Worm (Caenorhabditis elegans) whole organism, L2 larva: Measurements from ENCODE around the gene clec-162.

Source experiments
- F13H6.1 ChIP-seq: sonication (generic microtip); optimal IDR thresholded peaks from 2 replicates; lab custom pipeline; 2016; ENCODE audit warnings: missing genetic modification characterization, missing compliant biosample characterization
- R02D3.7 ChIP-seq: fragments of 150-350 bp; optimal IDR thresholded peaks from 2 replicates; lab custom pipeline; 2014; ENCODE audit warnings: missing biosample characterization, missing genetic modification characterization
- Y55F3AM.14 ChIP-seq: fragments of 200-800 bp; sonication (Bioruptor generic); optimal IDR thresholded peaks from 2 replicates; lab custom pipeline; 2018; ENCODE audit warnings: mild to moderate bottlenecking, missing genetic modification characterization, missing compliant biosample characterization
- ZK546.5 ChIP-seq: sonication (generic microtip); optimal IDR thresholded peaks from 2 replicates; lab custom pipeline; 2017; ENCODE audit warnings: missing biosample characterization, missing genetic modification characterization
- alr-1 ChIP-seq: fragments of 150-350 bp; optimal IDR thresholded peaks from 2 replicates; lab custom pipeline; 2014; ENCODE audit warnings: missing biosample characterization, missing genetic modification characterization
- aly-2 ChIP-seq: fragments of 150-350 bp; optimal IDR thresholded peaks from 2 replicates; lab custom pipeline; 2014; ENCODE audit warnings: missing biosample characterization, missing genetic modification characterization
- ceh-82 ChIP-seq: fragments of 150-350 bp; optimal IDR thresholded peaks from 2 replicates; lab custom pipeline; 2014; ENCODE audit warnings: missing biosample characterization, missing genetic modification characterization
- crh-2 ChIP-seq: sonication (generic microtip); optimal IDR thresholded peaks from 2 replicates; lab custom pipeline; 2017; ENCODE audit warnings: missing biosample characterization, missing genetic modification characterization
- dmd-4 ChIP-seq: sonication (generic microtip); optimal IDR thresholded peaks from 2 replicates; lab custom pipeline; 2017; ENCODE audit warnings: missing biosample characterization, missing genetic modification characterization
- egl-27 ChIP-seq: sonication (generic microtip); optimal IDR thresholded peaks from 3 replicates; lab custom pipeline; 2017; ENCODE audit warnings: missing biosample characterization, missing genetic modification reagents, missing genetic modification characterization
- elt-1 ChIP-seq: fragments of 150-350 bp; optimal IDR thresholded peaks from 2 replicates; lab custom pipeline; 2014; ENCODE audit warnings: missing biosample characterization, missing genetic modification characterization
- elt-3 ChIP-seq: sonication (generic microtip); optimal IDR thresholded peaks from 2 replicates; lab custom pipeline; 2017; ENCODE audit warnings: missing biosample characterization, missing genetic modification characterization
- fos-1 ChIP-seq: fragments of 150-350 bp; optimal IDR thresholded peaks from 2 replicates; lab custom pipeline; 2014; ENCODE audit warnings: missing biosample characterization, missing genetic modification characterization
- gmeb-1 ChIP-seq: fragments of 150-350 bp; optimal IDR thresholded peaks from 2 replicates; lab custom pipeline; 2014; ENCODE audit warnings: missing biosample characterization, missing genetic modification characterization
- lin-11 ChIP-seq: fragments of 150-350 bp; sonication (generic microtip); optimal IDR thresholded peaks from 2 replicates; lab custom pipeline; 2014; ENCODE audit warnings: missing biosample characterization, missing genetic modification characterization, inconsistent platforms, mixed read lengths
- lin-13 ChIP-seq: fragments of 150-350 bp; optimal IDR thresholded peaks from 2 replicates; lab custom pipeline; 2014; ENCODE audit warnings: missing biosample characterization, missing genetic modification reagents, missing genetic modification characterization
- lin-39 ChIP-seq: fragments of 150-350 bp; optimal IDR thresholded peaks from 2 replicates; lab custom pipeline; 2014; ENCODE audit warnings: missing biosample characterization, missing genetic modification reagents, missing genetic modification characterization
- lsy-2 ChIP-seq, 2 experiments: fragments of 150-350 bp in 1 of 2; sonication (generic microtip) in 1 of 2; optimal IDR thresholded peaks; 2 replicates each; lab custom pipeline; 2014 to 2017; ENCODE audit warnings: missing biosample characterization in 2 of 2, missing genetic modification characterization in 2 of 2
- mab-5 ChIP-seq: fragments of 150-350 bp; optimal IDR thresholded peaks from 2 replicates; lab custom pipeline; 2014; ENCODE audit warnings: missing biosample characterization, missing genetic modification characterization
- mbf-1 ChIP-seq: sonication (generic microtip); optimal IDR thresholded peaks from 2 replicates; lab custom pipeline; 2017; ENCODE audit warnings: missing biosample characterization, missing genetic modification characterization
- nhr-10 ChIP-seq: sonication (generic microtip); optimal IDR thresholded peaks from 2 replicates; lab custom pipeline; 2017; ENCODE audit warnings: missing biosample characterization, missing genetic modification characterization
- nhr-11 ChIP-seq: fragments of 150-350 bp; optimal IDR thresholded peaks from 2 replicates; lab custom pipeline; 2014; ENCODE audit warnings: missing biosample characterization, missing genetic modification characterization
- nhr-12 ChIP-seq: fragments of 150-350 bp; optimal IDR thresholded peaks from 2 replicates; lab custom pipeline; 2014; ENCODE audit warnings: missing biosample characterization, missing genetic modification characterization
- nhr-129 ChIP-seq: fragments of 150-350 bp; optimal IDR thresholded peaks from 2 replicates; lab custom pipeline; 2014; ENCODE audit warnings: missing biosample characterization, missing genetic modification characterization
- nhr-237 ChIP-seq: fragments of 150-350 bp; optimal IDR thresholded peaks from 2 replicates; lab custom pipeline; 2014; ENCODE audit warnings: missing biosample characterization, missing genetic modification characterization
- nhr-77 ChIP-seq: fragments of 150-350 bp; optimal IDR thresholded peaks from 2 replicates; lab custom pipeline; 2014; ENCODE audit warnings: missing biosample characterization, missing genetic modification characterization
- peb-1 ChIP-seq: fragments of 150-350 bp; optimal IDR thresholded peaks from 2 replicates; lab custom pipeline; 2014; ENCODE audit warnings: missing biosample characterization, missing genetic modification characterization
- sem-4 ChIP-seq: fragments of 150-350 bp; optimal IDR thresholded peaks from 2 replicates; lab custom pipeline; 2014; ENCODE audit warnings: missing biosample characterization, missing genetic modification reagents, missing genetic modification characterization
- skn-1 ChIP-seq: sonication (generic microtip); optimal IDR thresholded peaks from 2 replicates; lab custom pipeline; 2017; ENCODE audit warnings: missing biosample characterization, missing genetic modification characterization
- sma-3 ChIP-seq: sonication (generic microtip); optimal IDR thresholded peaks from 2 replicates; lab custom pipeline; 2016; ENCODE audit warnings: missing genetic modification reagents, missing genetic modification characterization, missing compliant biosample characterization
- sma-9 ChIP-seq, 2 experiments: fragments of 150-350 bp in 1 of 2; sonication (generic microtip) in 1 of 2; optimal IDR thresholded peaks; 2 replicates each; lab custom pipeline; 2014 to 2016; ENCODE audit warnings: missing genetic modification characterization in 2 of 2, mild to moderate bottlenecking in 1 of 2, missing biosample characterization in 1 of 2, missing compliant biosample characterization in 1 of 2, missing genetic modification reagents in 1 of 2, moderate library complexity in 1 of 2
- unc-39 ChIP-seq: fragments of 150-350 bp; optimal IDR thresholded peaks from 2 replicates; lab custom pipeline; 2014; ENCODE audit warnings: missing biosample characterization, missing genetic modification characterization
- unc-55 ChIP-seq: fragments of 150-350 bp; sonication (generic microtip); optimal IDR thresholded peaks from 3 replicates; lab custom pipeline; 2014; ENCODE audit warnings: missing biosample characterization, missing genetic modification reagents, missing genetic modification characterization
- unc-62 ChIP-seq: fragments of 150-350 bp; optimal IDR thresholded peaks from 2 replicates; lab custom pipeline; 2014; ENCODE audit warnings: missing biosample characterization, missing genetic modification reagents, missing genetic modification characterization
- zag-1 ChIP-seq: fragments of 150-350 bp; optimal IDR thresholded peaks from 2 replicates; lab custom pipeline; 2014; ENCODE audit warnings: missing biosample characterization, missing genetic modification characterization
- ztf-1 ChIP-seq: fragments of 200-800 bp; sonication (Bioruptor generic); conservative IDR thresholded peaks from 2 replicates; pipeline ENCODE4 v1.3.6; 2022; ENCODE audit warnings: missing genetic modification characterization, missing compliant biosample characterization
- ztf-11 ChIP-seq: sonication (generic microtip); optimal IDR thresholded peaks from 2 replicates; lab custom pipeline; 2017; ENCODE audit warnings: missing biosample characterization, missing genetic modification characterization
- ztf-4 ChIP-seq: fragments of 150-350 bp; optimal IDR thresholded peaks from 2 replicates; lab custom pipeline; 2014; ENCODE audit warnings: missing biosample characterization, missing genetic modification characterization

clec-162 gene

ce11 chrIII:9727439-9727838 lies 2.4 kb upstream of the clec-162 start, which contains the start of gene C07A9.12:
TSS of gene C07A9.12 (minus strand) at chrIII:9727539.
- TF ChIP-seq nhr-129 (tag; lab: Kevin White, UChicago) (no peak), alr-1 (tag; lab: Kevin White, UChicago) (no peak), sma-3 (GFP tag; lab: Kevin White, UChicago) (no peak), dmd-4 (tag; lab: Kevin White, UChicago) (no peak), skn-1 (tag; lab: Kevin White, UChicago) (no peak), ZK546.5 (tag; lab: Kevin White, UChicago) (no peak), fos-1 (tag; lab: Kevin White, UChicago) (no peak)
- TF ChIP-seq, all 48 proteins: peak for 0

- TF ChIP-seq fos-1 (tag; lab: Kevin White, UChicago) = peak; percentile 86
- TF ChIP-seq nhr-11 = no peak
- no peak for TF ChIP-seq Y55F3AM.14 (GFP tag; lab: Kevin White, UChicago)
- TF ChIP-seq skn-1 (tag; lab: Kevin White, UChicago) = no peak
- TF ChIP-seq lsy-2 (tag; optimal IDR thresholded peaks at IDR 0.05; lab: Kevin White, UChicago) = no peak
- TF ChIP-seq mab-5 (tag; lab: Kevin White, UChicago) = no peak
- TF ChIP-seq alr-1 (tag; lab: Kevin White, UChicago) = no peak
- peak; percentile 23 for TF ChIP-seq F13H6.1 (tag; lab: Kevin White, UChicago)
- TF ChIP-seq sem-4 (tag; lab: Kevin White, UChicago) = no peak
- TF ChIP-seq sma-9 (GFP tag; optimal IDR thresholded peaks at IDR 0.05; lab: Kevin White, UChicago) = peak; percentile 71
- TF ChIP-seq sma-9 (tag; optimal IDR thresholded peaks at IDR 0.05; lab: Kevin White, UChicago) = no peak
- peak; percentile 60 for TF ChIP-seq crh-2 (tag; lab: Kevin White, UChicago)
- no peak for TF ChIP-seq unc-39 (tag; lab: Kevin White, UChicago)
- TF ChIP-seq ZK546.5 (tag; lab: Kevin White, UChicago) = no peak
- no peak for TF ChIP-seq unc-55
- no peak for TF ChIP-seq zag-1
- no peak for TF ChIP-seq nhr-77 (tag; lab: Kevin White, UChicago)
- TF ChIP-seq R02D3.7 = no peak
- no peak for TF ChIP-seq nhr-237 (tag; lab: Kevin White, UChicago)
- no peak for TF ChIP-seq dmd-4 (tag; lab: Kevin White, UChicago)
- no peak for TF ChIP-seq lin-39 (tag; lab: Kevin White, UChicago)
- TF ChIP-seq ztf-11 (tag; lab: Kevin White, UChicago) = no peak
- TF ChIP-seq lin-13 (GFP tag; lab: Kevin White, UChicago) = no peak
- no peak for TF ChIP-seq egl-27 (tag; lab: Kevin White, UChicago)
- TF ChIP-seq lin-11 = no peak
- no peak for TF ChIP-seq ztf-4 (tag; lab: Kevin White, UChicago)
- no peak for TF ChIP-seq ceh-82
- no peak for TF ChIP-seq unc-62 (GFP tag; lab: Kevin White, UChicago)
- no peak for TF ChIP-seq ztf-1
- no peak for TF ChIP-seq nhr-10 (tag; lab: Kevin White, UChicago)
- peak; percentile 6 for TF ChIP-seq gmeb-1 (tag; lab: Kevin White, UChicago)
These were observed 3.0 kb downstream of the clec-162 start for ce11 chrIII:9721991-9722390.

ce11 chrIII:9720191-9720590 lies 4.8 kb downstream of the clec-162 start, which contains the start of gene ncx-7:
TSS of gene ncx-7 (minus strand) at chrIII:9720291.
- TF ChIP-seq zag-1 (no peak), gmeb-1 (tag; lab: Kevin White, UChicago) (no peak), nhr-237 (tag; lab: Kevin White, UChicago) (no peak), fos-1 (tag; lab: Kevin White, UChicago) (no peak), peb-1 (tag; lab: Kevin White, UChicago) (no peak), ceh-82 (no peak), nhr-12 (tag; lab: Kevin White, UChicago) (no peak), dmd-4 (tag; lab: Kevin White, UChicago) (no peak), sma-3 (GFP tag; lab: Kevin White, UChicago) (no peak), nhr-11 (no peak), alr-1 (tag; lab: Kevin White, UChicago) (no peak), aly-2 (tag; lab: Kevin White, UChicago) (no peak), lin-13 (GFP tag; lab: Kevin White, UChicago) (no peak), elt-1 (no peak), skn-1 (tag; lab: Kevin White, UChicago) (no peak), mbf-1 (tag; lab: Kevin White, UChicago) (no peak), ztf-1 (no peak), ZK546.5 (tag; lab: Kevin White, UChicago) (no peak), elt-3 (tag; lab: Kevin White, UChicago) (no peak)
